Worm (Caenorhabditis elegans) whole organism, L2 larva: ENCODE results near the gene yars-2.

Experiments
- F13H6.1 ChIP-seq: sonication (generic microtip); optimal IDR thresholded peaks from 2 replicates; lab custom pipeline; 2016; ENCODE audit warnings: missing genetic modification characterization, missing compliant biosample characterization
- ama-1 ChIP-seq: fragments of 150-350 bp; optimal IDR thresholded peaks from 2 replicates; lab custom pipeline; 2018; ENCODE audit warnings: inconsistent platforms
- crh-2 ChIP-seq: sonication (generic microtip); optimal IDR thresholded peaks from 2 replicates; lab custom pipeline; 2017; ENCODE audit warnings: missing biosample characterization, missing genetic modification characterization
- lin-11 ChIP-seq: fragments of 150-350 bp; sonication (generic microtip); optimal IDR thresholded peaks from 2 replicates; lab custom pipeline; 2014; ENCODE audit warnings: missing biosample characterization, missing genetic modification characterization, inconsistent platforms, mixed read lengths
- nhr-10 ChIP-seq: sonication (generic microtip); optimal IDR thresholded peaks from 2 replicates; lab custom pipeline; 2017; ENCODE audit warnings: missing biosample characterization, missing genetic modification characterization
- nhr-11 ChIP-seq: fragments of 150-350 bp; optimal IDR thresholded peaks from 2 replicates; lab custom pipeline; 2014; ENCODE audit warnings: missing biosample characterization, missing genetic modification characterization
- nhr-12 ChIP-seq: fragments of 150-350 bp; optimal IDR thresholded peaks from 2 replicates; lab custom pipeline; 2014; ENCODE audit warnings: missing biosample characterization, missing genetic modification characterization
- peb-1 ChIP-seq: fragments of 150-350 bp; optimal IDR thresholded peaks from 2 replicates; lab custom pipeline; 2014; ENCODE audit warnings: missing biosample characterization, missing genetic modification characterization
- skn-1 ChIP-seq: sonication (generic microtip); optimal IDR thresholded peaks from 2 replicates; lab custom pipeline; 2017; ENCODE audit warnings: missing biosample characterization, missing genetic modification characterization
- unc-55 ChIP-seq: fragments of 150-350 bp; sonication (generic microtip); optimal IDR thresholded peaks from 3 replicates; lab custom pipeline; 2014; ENCODE audit warnings: missing biosample characterization, missing genetic modification reagents, missing genetic modification characterization
- zag-1 ChIP-seq: fragments of 150-350 bp; optimal IDR thresholded peaks from 2 replicates; lab custom pipeline; 2014; ENCODE audit warnings: missing biosample characterization, missing genetic modification characterization
- ztf-11 ChIP-seq: sonication (generic microtip); optimal IDR thresholded peaks from 2 replicates; lab custom pipeline; 2017; ENCODE audit warnings: missing biosample characterization, missing genetic modification characterization

DNA sequence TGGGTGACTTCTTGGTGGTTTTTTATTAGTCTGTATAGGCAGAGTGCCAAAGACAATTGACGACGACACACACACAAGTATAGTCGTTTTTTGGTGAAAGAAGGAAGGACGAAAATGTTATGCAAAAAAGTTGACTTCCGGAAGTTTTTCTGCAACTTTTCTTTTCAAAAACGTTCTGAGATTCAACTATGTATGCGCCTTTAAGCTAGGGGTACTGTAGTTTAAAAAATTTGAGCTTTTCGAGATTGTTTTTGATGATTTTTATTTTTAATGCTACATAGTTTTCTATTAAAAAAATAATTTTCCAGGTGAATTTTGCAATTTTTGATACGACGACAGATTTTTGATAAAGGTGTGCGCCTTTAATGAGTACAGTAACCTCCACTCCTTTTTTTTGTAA, 44.6 kb downstream of the yars-2 start:
- no peak for TF ChIP-seq skn-1 (tag; lab: Kevin White, UChicago)
- no peak for TF ChIP-seq ama-1 (lab: Kevin White, UChicago)
- no peak for TF ChIP-seq lin-11 (tag; lab: Kevin White, UChicago)
- TF ChIP-seq nhr-11 (tag; lab: Kevin White, UChicago), result no peak
- no peak for TF ChIP-seq nhr-12 (tag; lab: Kevin White, UChicago)
- TF ChIP-seq peb-1 (tag; lab: Kevin White, UChicago), result no peak
- no peak for TF ChIP-seq F13H6.1 (tag; lab: Kevin White, UChicago)
- no peak for TF ChIP-seq crh-2 (tag; lab: Kevin White, UChicago)
- no peak for TF ChIP-seq ztf-11
- no peak for TF ChIP-seq nhr-10
- no peak for TF ChIP-seq zag-1 (tag; lab: Kevin White, UChicago)
- no peak for TF ChIP-seq unc-55 (GFP tag; lab: Kevin White, UChicago)
